Fruit fly (Drosophila melanogaster) whole organism, adult: Measurements from ENCODE around the gene CG13720.

Experiments
- Mnt ChIP-seq: fragments of 200-800 bp; sonication (Bioruptor generic); optimal IDR thresholded peaks from 2 replicates; lab custom pipeline; 2016; ENCODE audit warnings: missing biosample characterization, mild to moderate bottlenecking, missing genetic modification characterization
- cic ChIP-seq: fragments of 200-800 bp; sonication (Bioruptor generic); optimal IDR thresholded peaks from 2 replicates; lab custom pipeline; 2017; ENCODE audit warnings: missing biosample characterization, mild to moderate bottlenecking, missing genetic modification characterization, moderate library complexity
- pad ChIP-seq: fragments of 200-800 bp; sonication (Bioruptor generic); optimal IDR thresholded peaks from 3 replicates; lab custom pipeline; 2017; ENCODE audit warnings: missing biosample characterization, missing genetic modification characterization, mild to moderate bottlenecking, moderate library complexity, missing genetic modification reagents
- tj ChIP-seq: fragments of 200-800 bp; sonication (Bioruptor generic); optimal IDR thresholded peaks from 3 replicates; lab custom pipeline; 2017; ENCODE audit warnings: missing biosample characterization, mild to moderate bottlenecking, missing genetic modification characterization, moderate library complexity

dm6 chr3L:4510317-4510716 lies 10.0 kb upstream of the CG13720 start:
- no peak for TF ChIP-seq Mnt (GFP tag; lab: Kevin White, UChicago)
- no peak for TF ChIP-seq tj (GFP tag; lab: Kevin White, UChicago)
- TF ChIP-seq cic (GFP tag; lab: Kevin White, UChicago) = no peak
- no peak for TF ChIP-seq pad (GFP tag; lab: Kevin White, UChicago)
